Fruit fly (Drosophila melanogaster): ENCODE results near the gene CG43999.

Gene CG43999

DNA sequence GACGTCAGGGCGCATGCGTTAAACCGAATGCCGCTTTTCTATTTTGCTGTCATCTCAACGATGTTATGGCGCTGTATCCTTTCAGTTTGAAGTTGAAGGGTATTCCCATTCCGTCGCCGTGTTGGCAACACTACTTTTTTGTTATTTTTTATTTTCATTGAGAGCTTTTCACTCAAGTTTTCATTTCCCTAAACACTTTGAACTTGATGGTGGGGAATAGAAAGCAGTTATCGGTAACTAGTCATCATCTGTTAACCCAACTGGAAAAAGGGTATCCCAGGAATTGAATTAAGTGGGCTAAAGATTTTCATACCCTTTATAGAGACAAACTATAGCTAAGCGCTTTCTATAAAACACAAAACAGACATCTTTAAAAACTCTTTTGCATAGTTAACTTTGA lies 41.2 kb downstream of the CG43999 start:
- TF ChIP-seq CG10348 (GFP tag; IDR thresholded peaks at IDR 0.05) (no peak), CG32121 (GFP tag; IDR thresholded peaks at IDR 0.05) (peak; percentile 45), CG8301 (tag; optimal IDR thresholded peaks at IDR 0.05) (peak; percentile 44), fd96Ca (GFP tag; IDR thresholded peaks at IDR 0.05) (peak; percentile 75), CG13204 (GFP tag; optimal IDR thresholded peaks at IDR 0.05) (no peak), CG12605 (GFP tag; IDR thresholded peaks at IDR 0.05) (no peak), CG4496 (GFP tag; IDR thresholded peaks at IDR 0.05) (peak; percentile 74), CG17806 (tag; optimal IDR thresholded peaks at IDR 0.05) (peak; percentile 23), rn (GFP tag; IDR thresholded peaks at IDR 0.05) (0 out of 2 replicates have a peak, but pooled peaks have one; percentile 30), CG14655 (GFP tag; optimal IDR thresholded peaks at IDR 0.05) (no peak), CG15710 (tag; optimal IDR thresholded peaks at IDR 0.05) (no peak), CG34367 (tag; optimal IDR thresholded peaks at IDR 0.05) (peak; percentile 10), Ets98B (GFP tag; IDR thresholded peaks at IDR 0.05) (peak; percentile 27; the same call in 1 of the 2 replicates)

DNA sequence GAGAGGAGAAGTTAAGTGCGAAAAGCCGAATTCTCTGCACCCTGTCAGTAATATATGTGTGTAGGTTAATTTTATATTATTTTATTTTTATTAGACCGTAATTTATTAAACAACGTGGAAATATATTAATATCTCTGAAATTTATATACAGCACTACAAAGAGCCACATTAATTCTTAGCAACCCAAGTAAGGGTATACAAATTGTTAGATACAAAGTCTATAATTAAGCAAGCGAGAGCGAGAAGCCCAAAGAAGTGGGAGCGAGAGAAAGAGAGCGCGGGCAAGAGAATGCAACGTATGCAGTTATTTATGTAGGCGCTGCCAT lies 41.7 kb downstream of the CG43999 start:
- peak; percentile 87 for TF ChIP-seq Snoo (tag; optimal IDR thresholded peaks at IDR 0.05)
- peak; percentile 97 for TF ChIP-seq CG12605 (GFP tag; IDR thresholded peaks at IDR 0.05)
- TF ChIP-seq Ets98B (GFP tag; IDR thresholded peaks at IDR 0.05), result peak; percentile 98
- peak; percentile 93 for TF ChIP-seq CG34367 (tag; optimal IDR thresholded peaks at IDR 0.05)
- peak; percentile 88 for TF ChIP-seq Pif1B (GFP tag; optimal IDR thresholded peaks at IDR 0.05)
- peak; percentile 97 for TF ChIP-seq CG9948 (tag; optimal IDR thresholded peaks at IDR 0.05)
- peak; percentile 99 for TF ChIP-seq CG4496 (GFP tag; IDR thresholded peaks at IDR 0.05)
- TF ChIP-seq CG10348 (GFP tag; IDR thresholded peaks at IDR 0.05), result peak; percentile 94
- TF ChIP-seq CG32121 (GFP tag; IDR thresholded peaks at IDR 0.05), result peak; percentile 99
- peak; percentile 96 for TF ChIP-seq CG17806 (tag; optimal IDR thresholded peaks at IDR 0.05)
- TF ChIP-seq EcR (GFP tag; optimal IDR thresholded peaks at IDR 0.05), result no peak
- TF ChIP-seq D1 (tag; optimal IDR thresholded peaks at IDR 0.05), result peak; percentile 86
- TF ChIP-seq rn (GFP tag; IDR thresholded peaks at IDR 0.05), result peak; percentile 95
- TF ChIP-seq CG8301 (tag; optimal IDR thresholded peaks at IDR 0.05), result peak; percentile 98
- peak; percentile 76 for TF ChIP-seq CG13204 (GFP tag; optimal IDR thresholded peaks at IDR 0.05)
- peak; percentile 82 for TF ChIP-seq gl (tag; optimal IDR thresholded peaks at IDR 0.05)
- peak; percentile 98 for TF ChIP-seq CG14655 (GFP tag; optimal IDR thresholded peaks at IDR 0.05)
- TF ChIP-seq CG8159 (tag; optimal IDR thresholded peaks at IDR 0.05), result peak; percentile 96
- peak; percentile 95 for TF ChIP-seq CG15710 (tag; optimal IDR thresholded peaks at IDR 0.05)
- TF ChIP-seq Pif1A (GFP tag; optimal IDR thresholded peaks at IDR 0.05), result peak; percentile 93
- peak; percentile 91 for TF ChIP-seq fd96Ca (GFP tag; IDR thresholded peaks at IDR 0.05)

DNA sequence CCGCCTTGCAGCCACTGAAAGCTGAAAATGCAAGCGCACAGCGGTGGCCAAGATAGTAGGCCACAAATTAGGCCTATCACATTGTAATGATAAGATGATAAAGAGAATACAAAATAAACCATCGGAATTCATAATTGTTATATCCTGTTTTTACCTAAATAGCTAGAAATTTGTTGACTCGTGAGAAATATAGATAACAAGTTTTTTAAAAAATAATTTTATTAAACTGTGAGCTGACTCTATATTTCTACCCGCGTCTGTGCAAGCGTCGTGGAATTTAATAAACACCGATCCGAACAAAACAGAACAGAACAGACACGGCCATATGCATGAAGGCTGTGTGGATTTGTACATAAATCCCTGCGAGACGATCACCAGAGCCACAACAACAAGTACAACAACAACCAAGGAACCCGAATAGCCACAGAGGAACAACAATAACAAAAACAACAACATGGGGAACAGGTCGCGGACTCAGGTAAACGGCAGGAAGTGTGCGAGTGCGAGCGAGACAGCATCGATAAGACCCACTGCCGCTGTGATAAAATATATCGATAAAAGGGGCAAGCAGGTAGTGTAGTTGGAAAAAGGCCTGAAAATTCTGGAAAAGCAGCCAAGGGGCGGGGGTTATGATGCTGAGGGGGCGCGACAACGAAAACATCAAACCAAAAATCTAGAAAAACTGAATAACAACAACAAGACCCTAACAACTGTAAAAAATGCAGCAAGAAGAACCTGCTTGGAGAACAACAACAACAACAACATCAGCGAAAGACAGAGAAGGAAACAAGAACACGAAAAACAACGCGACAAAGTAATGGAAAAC lies 42.3 kb downstream of the CG43999 start:
- TF ChIP-seq CG9948 (tag; optimal IDR thresholded peaks at IDR 0.05) (peak; percentile 96), CG14655 (GFP tag; optimal IDR thresholded peaks at IDR 0.05) (peak; percentile 95), CG15710 (tag; optimal IDR thresholded peaks at IDR 0.05) (peak; percentile 96), Snoo (tag; optimal IDR thresholded peaks at IDR 0.05) (peak; percentile 95), EcR (GFP tag; optimal IDR thresholded peaks at IDR 0.05) (peak; percentile 65), CG12605 (GFP tag; IDR thresholded peaks at IDR 0.05) (peak; percentile 86; the same call in 1 of the 2 replicates), CG10348 (GFP tag; IDR thresholded peaks at IDR 0.05) (no peak), CG8301 (tag; optimal IDR thresholded peaks at IDR 0.05) (peak; percentile 94), Ets98B (GFP tag; IDR thresholded peaks at IDR 0.05) (peak; percentile 84), CG34367 (tag; optimal IDR thresholded peaks at IDR 0.05) (peak; percentile 93), rn (GFP tag; IDR thresholded peaks at IDR 0.05) (peak; percentile 70), gl (tag; optimal IDR thresholded peaks at IDR 0.05) (peak; percentile 83), Pif1A (GFP tag; optimal IDR thresholded peaks at IDR 0.05) (peak; percentile 96), CG8159 (tag; optimal IDR thresholded peaks at IDR 0.05) (peak; percentile 97), fd96Ca (GFP tag; IDR thresholded peaks at IDR 0.05) (peak; percentile 74), D1 (tag; optimal IDR thresholded peaks at IDR 0.05) (peak; percentile 90), Pif1B (GFP tag; optimal IDR thresholded peaks at IDR 0.05) (peak; percentile 94), CG13204 (GFP tag; optimal IDR thresholded peaks at IDR 0.05) (peak; percentile 87), CG32121 (GFP tag; IDR thresholded peaks at IDR 0.05) (peak; percentile 82), CG17806 (tag; optimal IDR thresholded peaks at IDR 0.05) (peak; percentile 95), CG4496 (GFP tag; IDR thresholded peaks at IDR 0.05) (peak; percentile 91)

DNA sequence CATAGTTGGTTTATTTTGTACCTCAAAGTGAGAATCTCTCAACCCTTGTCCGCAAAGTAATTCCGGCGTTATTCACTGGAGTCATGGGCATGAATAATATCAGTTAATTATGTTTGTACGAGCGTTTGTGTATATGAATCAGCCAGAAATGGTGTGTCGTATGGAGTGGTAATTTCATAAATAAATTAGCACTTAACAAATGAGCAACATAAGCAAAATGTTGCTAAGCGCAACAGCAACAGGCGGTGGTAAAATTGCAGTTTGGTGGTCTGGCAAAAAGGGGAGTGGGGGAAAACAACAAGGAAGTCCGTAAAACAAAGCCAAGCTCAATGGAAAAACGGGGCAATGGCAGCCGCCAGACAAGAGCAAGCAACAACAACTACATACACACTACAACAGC lies 43.1 kb downstream of the CG43999 start:
- TF ChIP-seq CG8159 (tag; optimal IDR thresholded peaks at IDR 0.05) (no peak), Pif1B (GFP tag; optimal IDR thresholded peaks at IDR 0.05) (no peak), CG13204 (GFP tag; optimal IDR thresholded peaks at IDR 0.05) (no peak), rn (GFP tag; IDR thresholded peaks at IDR 0.05) (no peak), EcR (GFP tag; optimal IDR thresholded peaks at IDR 0.05) (no peak), CG32121 (GFP tag; IDR thresholded peaks at IDR 0.05) (no peak), D1 (tag; optimal IDR thresholded peaks at IDR 0.05) (no peak), Snoo (tag; optimal IDR thresholded peaks at IDR 0.05) (no peak), CG10348 (GFP tag; IDR thresholded peaks at IDR 0.05) (no peak)

DNA sequence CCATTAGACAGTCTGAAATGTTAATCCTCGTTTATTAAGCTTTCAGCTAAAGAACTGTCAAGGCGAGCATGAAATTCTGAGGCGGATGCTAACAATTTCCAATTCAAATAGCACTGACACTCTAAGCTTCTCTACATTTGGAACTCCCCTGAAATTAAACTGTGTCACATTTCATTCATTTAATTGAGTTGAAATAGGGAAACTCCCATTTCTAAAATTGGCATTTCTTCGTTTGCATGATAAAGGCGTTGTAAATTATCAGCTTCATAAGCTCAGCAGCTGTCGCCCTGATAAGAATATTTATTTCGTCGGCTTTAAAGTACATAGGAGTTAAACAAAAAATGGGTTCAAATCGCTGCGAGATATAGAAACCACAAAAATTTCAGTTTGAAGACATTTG lies 43.6 kb downstream of the CG43999 start:
- TF ChIP-seq CG15710 (tag; optimal IDR thresholded peaks at IDR 0.05), result no peak
- TF ChIP-seq fd96Ca (GFP tag; IDR thresholded peaks at IDR 0.05), result no peak
- no peak for TF ChIP-seq CG8159 (tag; optimal IDR thresholded peaks at IDR 0.05)
- no peak for TF ChIP-seq Ets98B (GFP tag; IDR thresholded peaks at IDR 0.05)
- TF ChIP-seq CG9948 (tag; optimal IDR thresholded peaks at IDR 0.05), result no peak
- TF ChIP-seq CG8301 (tag; optimal IDR thresholded peaks at IDR 0.05), result no peak
- no peak for TF ChIP-seq CG10348 (GFP tag; IDR thresholded peaks at IDR 0.05)
- no peak for TF ChIP-seq rn (GFP tag; IDR thresholded peaks at IDR 0.05)
- no peak for TF ChIP-seq CG17806 (tag; optimal IDR thresholded peaks at IDR 0.05)
- TF ChIP-seq CG4496 (GFP tag; IDR thresholded peaks at IDR 0.05), result no peak
- TF ChIP-seq Snoo (tag; optimal IDR thresholded peaks at IDR 0.05), result no peak
- TF ChIP-seq D1 (tag; optimal IDR thresholded peaks at IDR 0.05), result no peak
- TF ChIP-seq CG13204 (GFP tag; optimal IDR thresholded peaks at IDR 0.05), result no peak
- TF ChIP-seq gl (tag; optimal IDR thresholded peaks at IDR 0.05), result no peak
- TF ChIP-seq CG14655 (GFP tag; optimal IDR thresholded peaks at IDR 0.05), result no peak
- TF ChIP-seq Pif1B (GFP tag; optimal IDR thresholded peaks at IDR 0.05), result no peak
- TF ChIP-seq CG32121 (GFP tag; IDR thresholded peaks at IDR 0.05), result no peak
- TF ChIP-seq CG34367 (tag; optimal IDR thresholded peaks at IDR 0.05), result no peak
- TF ChIP-seq EcR (GFP tag; optimal IDR thresholded peaks at IDR 0.05), result no peak
- no peak for TF ChIP-seq CG12605 (GFP tag; IDR thresholded peaks at IDR 0.05)
